Worm (Caenorhabditis elegans) whole organism, L4 larva: ENCODE results near the gene tyr-6.

Experiments used
- ama-1 ChIP-seq: fragments of 150-350 bp; optimal IDR thresholded peaks from 2 replicates; lab custom pipeline; 2014; ENCODE audit warnings: inconsistent platforms, mixed read lengths
- daf-12 ChIP-seq: fragments of 150-350 bp; optimal IDR thresholded peaks from 2 replicates; lab custom pipeline; 2014; ENCODE audit warnings: missing biosample characterization, missing genetic modification reagents, missing genetic modification characterization
- fkh-10 ChIP-seq: fragments of 150-350 bp; optimal IDR thresholded peaks from 2 replicates; lab custom pipeline; 2014; ENCODE audit warnings: missing biosample characterization, missing genetic modification reagents, missing genetic modification characterization
- lsy-2 ChIP-seq, 2 experiments: fragments of 150-350 bp in 1 of 2; sonication (generic microtip) in 1 of 2; optimal IDR thresholded peaks; 2 replicates each; lab custom pipeline; 2014 to 2017; ENCODE audit warnings: missing biosample characterization in 2 of 2, missing genetic modification characterization in 2 of 2
- nhr-11 ChIP-seq: fragments of 150-350 bp; optimal IDR thresholded peaks from 2 replicates; lab custom pipeline; 2014; ENCODE audit warnings: missing biosample characterization, missing genetic modification characterization
- pha-4 ChIP-seq, 2 experiments: fragments of 150-350 bp in 1 of 2; fragments of 200-800 bp in 1 of 2; sonication (Bioruptor generic) in 1 of 2; IDR thresholded peaks in 1 of 2; optimal IDR thresholded peaks in 1 of 2; 2 replicates each; pipeline versions ENCODE4 v1.3.6 to Lab custom; 2014 to 2022; ENCODE audit warnings: missing genetic modification characterization in 2 of 2, missing genetic modification reagents in 2 of 2, missing biosample characterization in 1 of 2, missing compliant biosample characterization in 1 of 2
- pqm-1 ChIP-seq: sonication (generic microtip); optimal IDR thresholded peaks from 2 replicates; lab custom pipeline; 2017; ENCODE audit warnings: missing biosample characterization, missing genetic modification characterization
- unc-62 ChIP-seq, 3 experiments: fragments of 150-350 bp in 1 of 3; sonication (generic microtip); optimal IDR thresholded peaks in 2 of 3; peaks in 1 of 3; 1 replicate in 1 of 3; 2 replicates in 2 of 3; lab custom pipeline; 2014 to 2017; ENCODE audit warnings: missing biosample characterization in 3 of 3, missing genetic modification characterization in 3 of 3, missing genetic modification reagents in 3 of 3, missing genotype in 1 of 3

- no peak for TF ChIP-seq fkh-10 (GFP tag; lab: Kevin White, UChicago)
- TF ChIP-seq pha-4 (GFP tag; IDR thresholded peaks at IDR 0.05; lab: Robert Waterston, UW), result no peak
- no peak for TF ChIP-seq pha-4 (tag; optimal IDR thresholded peaks at IDR 0.05; lab: Kevin White, UChicago)
- TF ChIP-seq unc-62 (GFP tag; optimal IDR thresholded peaks at IDR 0.05 in 1 of 2; lab: Kevin White, UChicago), result no peak
- no peak for TF ChIP-seq unc-62 (tag; optimal IDR thresholded peaks at IDR 0.05; lab: Kevin White, UChicago)
- no peak for TF ChIP-seq lsy-2 (tag; optimal IDR thresholded peaks at IDR 0.05; lab: Kevin White, UChicago)
- peak; percentile 77 for TF ChIP-seq pqm-1
- no peak for TF ChIP-seq nhr-11
- no peak for TF ChIP-seq daf-12 (tag; lab: Kevin White, UChicago)
- no peak for TF ChIP-seq ama-1 (lab: Kevin White, UChicago)
Measured at ce11 chrIV:6433424-6433823, 46.9 kb upstream of the tyr-6 start.
